Fruit fly (Drosophila melanogaster) whole organism, wandering third instar larva: Measurements from ENCODE around the gene CG12071.

Experiments
- CrebA ChIP-seq: fragments of 200-800 bp; sonication (Bioruptor generic); optimal IDR thresholded peaks from 2 replicates; lab custom pipeline; 2016; ENCODE audit warnings: missing biosample characterization, mild to moderate bottlenecking, missing genetic modification characterization, borderline replicate concordance
- Dfd ChIP-seq: fragments of >200 bp; optimal IDR thresholded peaks from 2 replicates; lab custom pipeline; 2017; ENCODE audit warnings: missing biosample characterization, missing genetic modification characterization
- Hr78 ChIP-seq: fragments of >200 bp; optimal IDR thresholded peaks from 2 replicates; lab custom pipeline; 2017; ENCODE audit warnings: missing biosample characterization, missing genetic modification characterization
- br ChIP-seq: fragments of 200-800 bp; sonication (Bioruptor generic); optimal IDR thresholded peaks from 2 replicates; lab custom pipeline; 2016; ENCODE audit warnings: missing biosample characterization, missing genetic modification characterization
- dl ChIP-seq, 2 experiments: fragments of 175-275, 200-275 bp in 1 of 2; fragments of 200-275 bp in 1 of 2; sonication (Bioruptor generic); optimal IDR thresholded peaks; lab custom pipeline; 2018; ENCODE audit warnings: mild to moderate bottlenecking in 2 of 2, missing biosample characterization in 2 of 2, missing genetic modification characterization in 2 of 2, moderate library complexity in 2 of 2; ENCODE audit not compliant: partially characterized antibody in 2 of 2, insufficient read depth in 1 of 2
- h ChIP-seq: fragments of 200-800 bp; sonication (Bioruptor generic); optimal IDR thresholded peaks from 3 replicates; lab custom pipeline; 2016; ENCODE audit warnings: missing biosample characterization, mild to moderate bottlenecking, missing genetic modification characterization
- psq ChIP-seq: fragments of 200-800 bp; sonication (Bioruptor generic); optimal IDR thresholded peaks from 3 replicates; lab custom pipeline; 2017; ENCODE audit warnings: missing biosample characterization, mild to moderate bottlenecking, missing genetic modification characterization, moderate library complexity
- woc ChIP-seq: sonication (Bioruptor generic); optimal IDR thresholded peaks from 2 replicates; lab custom pipeline; 2016; ENCODE audit warnings: missing biosample characterization, mild to moderate bottlenecking, missing genetic modification characterization

DNA sequence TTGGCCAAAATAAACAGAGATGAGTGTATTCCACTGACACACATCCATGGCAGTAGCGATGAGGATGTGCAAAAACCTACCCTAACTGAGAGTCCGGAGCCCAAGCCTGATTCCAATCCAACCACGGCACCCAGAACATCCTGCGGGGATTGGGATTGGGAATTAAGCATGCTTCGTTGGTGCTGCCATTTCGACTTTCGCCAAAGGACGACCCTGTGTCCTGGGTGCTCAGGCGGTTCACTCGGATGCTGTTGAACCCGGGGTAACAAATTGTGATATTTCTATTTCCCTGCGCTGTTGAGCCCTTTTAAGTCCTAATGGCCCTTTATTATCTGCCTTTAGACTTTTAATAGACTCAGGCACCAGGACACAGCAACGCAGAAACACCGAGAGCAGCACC is 25.7 kb downstream of the CG12071 start:
- no peak for TF ChIP-seq Dfd (GFP tag; lab: Kevin White, UChicago)
- no peak for TF ChIP-seq dl (GFP tag; optimal IDR thresholded peaks at IDR 0.05; lab: Kevin White, UChicago; ENCODE audit: insufficient read depth in 1 of 2, partially characterized antibody in 2 of 2)
- TF ChIP-seq CrebA (GFP tag; lab: Kevin White, UChicago): no peak
- no peak for TF ChIP-seq br (GFP tag; lab: Kevin White, UChicago)
- no peak for TF ChIP-seq h (GFP tag; lab: Kevin White, UChicago)
- no peak for TF ChIP-seq psq (GFP tag; lab: Kevin White, UChicago)
- no peak for TF ChIP-seq Hr78
- TF ChIP-seq woc (GFP tag; lab: Kevin White, UChicago): no peak
